Fruit fly (Drosophila melanogaster) whole organism, embryonic: ENCODE results near the gene CG32639.

Experiments
- Bdp1 ChIP-seq: fragments of 200-800 bp; sonication (Bioruptor generic); optimal IDR thresholded peaks from 3 replicates; lab custom pipeline; 2016; ENCODE audit warnings: missing biosample characterization, missing genetic modification characterization
- Blimp-1 ChIP-seq: fragments of 200-800 bp; sonication (Bioruptor generic); optimal IDR thresholded peaks from 3 replicates; lab custom pipeline; 2018; ENCODE audit warnings: missing biosample characterization, missing genetic modification characterization, mild to moderate bottlenecking, moderate library complexity, missing genetic modification reagents
- Bteb2 ChIP-seq: fragments of 200-800 bp; sonication (Bioruptor generic); optimal IDR thresholded peaks from 2 replicates; lab custom pipeline; 2016; ENCODE audit warnings: missing biosample characterization, missing genetic modification characterization
- CG10147 ChIP-seq: fragments of 200-800 bp; sonication (Bioruptor generic); optimal IDR thresholded peaks from 2 replicates; lab custom pipeline; 2019; ENCODE audit warnings: missing biosample characterization, mild to moderate bottlenecking, missing genetic modification characterization, moderate library complexity
- CG11093 ChIP-seq: fragments of 200-800 bp; sonication (Bioruptor generic); IDR thresholded peaks from 3 replicates; pipeline ENCODE4 v1.3.6; 2022; ENCODE audit warnings: missing biosample characterization, missing genetic modification characterization
- CG11696 ChIP-seq: fragments of 200-800 bp; sonication (Bioruptor generic); IDR thresholded peaks from 2 replicates; pipeline ENCODE4 v1.3.6; 2022; ENCODE audit warnings: missing biosample characterization, missing genetic modification characterization
- CG12299 ChIP-seq: fragments of 200-800 bp; sonication (Bioruptor generic); optimal IDR thresholded peaks from 2 replicates; lab custom pipeline; 2018; ENCODE audit warnings: missing biosample characterization, mild to moderate bottlenecking, missing genetic modification characterization
- CG1602 ChIP-seq: fragments of 200-800 bp; sonication (Bioruptor generic); optimal IDR thresholded peaks from 3 replicates; lab custom pipeline; 2016; ENCODE audit warnings: missing biosample characterization, missing genetic modification characterization
- CG1603 ChIP-seq: fragments of 200-800 bp; sonication (Bioruptor generic); optimal IDR thresholded peaks from 2 replicates; lab custom pipeline; 2019; ENCODE audit warnings: missing biosample characterization, mild to moderate bottlenecking, missing genetic modification characterization, moderate library complexity
- CG17328 ChIP-seq: fragments of 200-800 bp; sonication (Bioruptor generic); IDR thresholded peaks from 2 replicates; pipeline ENCODE4 v1.3.6; 2022; ENCODE audit warnings: missing biosample characterization, missing genetic modification characterization
- CG17359 ChIP-seq: fragments of 200-800 bp; sonication (Bioruptor generic); optimal IDR thresholded peaks from 3 replicates; lab custom pipeline; 2018; ENCODE audit warnings: missing biosample characterization, mild to moderate bottlenecking, missing genetic modification characterization, moderate library complexity
- CG2120 ChIP-seq: fragments of 200-800 bp; sonication (Bioruptor generic); optimal IDR thresholded peaks from 3 replicates; lab custom pipeline; 2016; ENCODE audit warnings: missing biosample characterization, missing genetic modification characterization
- CG3838 ChIP-seq: fragments of 200-800 bp; sonication (Bioruptor generic); optimal IDR thresholded peaks from 3 replicates; lab custom pipeline; 2016; ENCODE audit warnings: missing biosample characterization, missing genetic modification characterization
- CG4328 ChIP-seq: fragments of 200-800 bp; sonication (Bioruptor generic); optimal IDR thresholded peaks from 3 replicates; lab custom pipeline; 2017; ENCODE audit warnings: missing biosample characterization, missing genetic modification reagents, missing genetic modification characterization
- CG4360 ChIP-seq: fragments of 200-800 bp; sonication (Bioruptor generic); IDR thresholded peaks from 2 replicates; pipeline ENCODE4 v1.3.6; 2022; ENCODE audit warnings: missing biosample characterization, missing genetic modification characterization
- CG4424 ChIP-seq: fragments of 200-800 bp; sonication (Bioruptor generic); optimal IDR thresholded peaks from 3 replicates; lab custom pipeline; 2016; ENCODE audit warnings: missing biosample characterization, missing genetic modification characterization
- CG4820 ChIP-seq: fragments of 200-800 bp; sonication (Bioruptor generic); optimal IDR thresholded peaks from 3 replicates; lab custom pipeline; 2016; ENCODE audit warnings: missing biosample characterization, missing genetic modification characterization
- CG9727 ChIP-seq: fragments of 200-800 bp; sonication (Bioruptor generic); optimal IDR thresholded peaks from 3 replicates; lab custom pipeline; 2017; ENCODE audit warnings: missing biosample characterization, mild to moderate bottlenecking, missing genetic modification characterization
- Chrac-16 ChIP-seq: fragments of 200-800 bp; sonication (Bioruptor generic); optimal IDR thresholded peaks from 3 replicates; lab custom pipeline; 2016; ENCODE audit warnings: missing biosample characterization, missing genetic modification characterization
- CoRest ChIP-seq: fragments of 200-800 bp; sonication (Bioruptor generic); optimal IDR thresholded peaks from 3 replicates; lab custom pipeline; 2018; ENCODE audit warnings: missing biosample characterization, mild to moderate bottlenecking, missing genetic modification characterization, moderate library complexity
- CrebB ChIP-seq: fragments of 200-800 bp; sonication (Bioruptor generic); optimal IDR thresholded peaks from 3 replicates; lab custom pipeline; 2018; ENCODE audit warnings: missing biosample characterization, mild to moderate bottlenecking, missing genetic modification characterization
- Dip2 ChIP-seq: fragments of 200-800 bp; sonication (Bioruptor generic); IDR thresholded peaks from 2 replicates; pipeline ENCODE4 v1.3.6; 2022; ENCODE audit warnings: missing biosample characterization, missing genetic modification characterization
- Elba2 ChIP-seq: fragments of 200-800 bp; sonication (Bioruptor generic); optimal IDR thresholded peaks from 3 replicates; lab custom pipeline; 2016; ENCODE audit warnings: missing biosample characterization, missing genetic modification characterization
- H15 ChIP-seq: fragments of 200-800 bp; sonication (Bioruptor generic); IDR thresholded peaks from 3 replicates; pipeline ENCODE4 v1.3.6; 2022; ENCODE audit warnings: missing biosample characterization, missing genetic modification characterization
- Lim3 ChIP-seq: fragments of 200-800 bp; sonication (Bioruptor generic); IDR thresholded peaks from 2 replicates; pipeline ENCODE4 v1.3.6; 2022; ENCODE audit warnings: missing biosample characterization, missing genetic modification characterization
- Mes4 ChIP-seq: fragments of 200-800 bp; sonication (Bioruptor generic); optimal IDR thresholded peaks from 2 replicates; lab custom pipeline; 2016; ENCODE audit warnings: missing biosample characterization, missing genetic modification characterization
- PHDP ChIP-seq: fragments of 200-800 bp; sonication (Bioruptor generic); optimal IDR thresholded peaks from 3 replicates; lab custom pipeline; 2018; ENCODE audit warnings: missing biosample characterization, mild to moderate bottlenecking, missing genetic modification characterization, moderate library complexity
- Ravus ChIP-seq: fragments of 200-800 bp; sonication (Bioruptor generic); IDR thresholded peaks from 2 replicates; pipeline ENCODE4 v1.3.6; 2022; ENCODE audit warnings: missing biosample characterization, missing genetic modification characterization
- Rfx ChIP-seq: fragments of 200-800 bp; sonication (Bioruptor generic); IDR thresholded peaks from 2 replicates; pipeline ENCODE4 v1.3.6; 2022; ENCODE audit warnings: missing biosample characterization, missing genetic modification characterization
- Sry-δ ChIP-seq: fragments of 200-800 bp; sonication (Bioruptor generic); optimal IDR thresholded peaks from 2 replicates; lab custom pipeline; 2016; ENCODE audit warnings: missing biosample characterization, missing genetic modification characterization
- amos ChIP-seq: fragments of 200-800 bp; sonication (Bioruptor generic); IDR thresholded peaks from 2 replicates; pipeline ENCODE4 v1.3.6; 2022; ENCODE audit warnings: missing biosample characterization, missing genetic modification characterization; ENCODE audit not compliant: partially characterized antibody
- croc ChIP-seq: fragments of 200-800 bp; sonication (Bioruptor generic); conservative IDR thresholded peaks from 3 replicates; pipeline ENCODE4 v1.3.6; 2022; ENCODE audit warnings: missing biosample characterization, missing genetic modification characterization
- da ChIP-seq: fragments of 200-800 bp; sonication (Bioruptor generic); optimal IDR thresholded peaks from 2 replicates; lab custom pipeline; 2016; ENCODE audit warnings: missing biosample characterization, missing genetic modification characterization
- gcm2 ChIP-seq: fragments of 200-800 bp; sonication (Bioruptor generic); optimal IDR thresholded peaks from 2 replicates; lab custom pipeline; 2016; ENCODE audit warnings: missing biosample characterization, missing genetic modification characterization
- h ChIP-seq: fragments of >200 bp; optimal IDR thresholded peaks from 2 replicates; lab custom pipeline; 2017
- hb ChIP-seq: fragments of 200-800 bp; sonication (Bioruptor generic); IDR thresholded peaks from 3 replicates; pipeline ENCODE4 v1.3.6; 2022; ENCODE audit warnings: missing biosample characterization, missing genetic modification characterization; ENCODE audit not compliant: partially characterized antibody
- hkb ChIP-seq, 2 experiments: fragments of 200-800 bp in 1 of 2; fragments of >200 bp in 1 of 2; sonication (Bioruptor generic) in 1 of 2; IDR thresholded peaks in 1 of 2; optimal IDR thresholded peaks in 1 of 2; 2 replicates each; pipeline versions ENCODE4 v1.3.6 to Lab custom; 2017 to 2022; ENCODE audit warnings: missing biosample characterization in 1 of 2, missing genetic modification characterization in 1 of 2
- hth ChIP-seq: fragments of >200 bp; optimal IDR thresholded peaks from 2 replicates; lab custom pipeline; 2017; ENCODE audit warnings: inconsistent platforms
- ind ChIP-seq: fragments of 200-800 bp; sonication (Bioruptor generic); optimal IDR thresholded peaks from 3 replicates; lab custom pipeline; 2016; ENCODE audit warnings: missing biosample characterization, missing genetic modification characterization
- jigr1 ChIP-seq: fragments of 200-800 bp; sonication (Bioruptor generic); IDR thresholded peaks from 3 replicates; pipeline ENCODE4 v1.3.6; 2022; ENCODE audit warnings: missing biosample characterization, missing genetic modification characterization
- jumu ChIP-seq: fragments of 200-800 bp; sonication (Bioruptor generic); optimal IDR thresholded peaks from 3 replicates; lab custom pipeline; 2016; ENCODE audit warnings: missing biosample characterization, missing genetic modification characterization
- luna ChIP-seq: fragments of 200-800 bp; sonication (Bioruptor generic); optimal IDR thresholded peaks from 2 replicates; lab custom pipeline; 2016; ENCODE audit warnings: missing biosample characterization, missing genetic modification characterization
- mld ChIP-seq: fragments of 200-800 bp; sonication (Bioruptor generic); IDR thresholded peaks from 3 replicates; pipeline ENCODE4 v1.3.6; 2022; ENCODE audit warnings: missing biosample characterization, missing genetic modification characterization; ENCODE audit not compliant: partially characterized antibody
- nau ChIP-seq: fragments of 200-800 bp; sonication (Bioruptor generic); optimal IDR thresholded peaks from 3 replicates; lab custom pipeline; 2017; ENCODE audit warnings: missing biosample characterization, mild to moderate bottlenecking, missing genetic modification characterization, missing genetic modification reagents
- pho ChIP-seq: fragments of 200-800 bp; sonication (Bioruptor generic); optimal IDR thresholded peaks from 2 replicates; lab custom pipeline; 2016; ENCODE audit warnings: missing biosample characterization, missing genetic modification characterization
- pnt ChIP-seq: fragments of 200-800 bp; sonication (Bioruptor generic); optimal IDR thresholded peaks from 3 replicates; lab custom pipeline; 2016; ENCODE audit warnings: missing biosample characterization, missing genetic modification characterization
- rib ChIP-seq: fragments of 200-800 bp; sonication (Bioruptor generic); IDR thresholded peaks from 2 replicates; pipeline ENCODE4 v1.3.6; 2022; ENCODE audit warnings: missing biosample characterization, missing genetic modification characterization
- sc ChIP-seq, 3 experiments: fragments of >200 bp in 2 of 3; fragments of 200-800 bp in 1 of 3; sonication (Bioruptor generic) in 1 of 3; optimal IDR thresholded peaks; 2 replicates in 2 of 3; 3 replicates in 1 of 3; lab custom pipeline; 2017; ENCODE audit warnings: mild to moderate bottlenecking in 1 of 3, missing biosample characterization in 1 of 3, missing genetic modification characterization in 1 of 3, missing genetic modification reagents in 1 of 3
- schlank ChIP-seq: fragments of 200-800 bp; sonication (Bioruptor generic); optimal IDR thresholded peaks from 2 replicates; lab custom pipeline; 2018; ENCODE audit warnings: missing biosample characterization, mild to moderate bottlenecking, missing genetic modification characterization
- ssp ChIP-seq: fragments of 200-800 bp; sonication (Bioruptor generic); IDR thresholded peaks from 2 replicates; pipeline ENCODE4 v1.3.6; 2022; ENCODE audit warnings: missing biosample characterization, missing genetic modification characterization
- sug ChIP-seq: fragments of 200-800 bp; optimal IDR thresholded peaks from 2 replicates; lab custom pipeline; 2019; ENCODE audit warnings: missing biosample characterization, mild to moderate bottlenecking, missing genetic modification characterization, moderate library complexity
- wdn ChIP-seq: fragments of 200-800 bp; sonication (Bioruptor generic); IDR thresholded peaks from 2 replicates; pipeline ENCODE4 v1.3.6; 2022; ENCODE audit warnings: missing biosample characterization, missing genetic modification characterization

CG32639 gene

dm6 chrX:13256967-13257366 lies 20.6 kb upstream of the CG32639 start (continued):
- TF ChIP-seq pho (GFP tag; lab: Kevin White, UChicago) (no peak), rib (GFP tag; lab: Robert Waterston, UW) (0 out of 2 replicates have a peak, but pooled peaks have one; percentile 22), wdn (GFP tag; lab: Robert Waterston, UW) (no peak), amos (no peak; the same call in 1 of the 2 replicates), CG4820 (no peak), PHDP (tag; lab: Kevin White, UChicago) (no peak), sug (peak; percentile 33), Bdp1 (GFP tag; lab: Kevin White, UChicago) (no peak), CrebB (tag; lab: Kevin White, UChicago) (no peak), hkb (optimal IDR thresholded peaks at IDR 0.05; lab: Kevin White, UChicago) (no peak), hkb (GFP tag; IDR thresholded peaks at IDR 0.05; lab: Robert Waterston, UW) (0 out of 2 replicates have a peak, but pooled peaks have one; percentile 11), schlank (tag; lab: Kevin White, UChicago) (no peak), Chrac-16 (no peak), mld (no peak), CoRest (tag; lab: Kevin White, UChicago) (no peak), Dip2 (GFP tag; lab: Robert Waterston, UW) (no peak), h (no peak), Sry-δ (GFP tag; lab: Kevin White, UChicago) (no peak), CG9727 (GFP tag; lab: Kevin White, UChicago) (no peak), ind (GFP tag; lab: Kevin White, UChicago) (no peak), luna (no peak), Blimp-1 (GFP tag; lab: Kevin White, UChicago) (peak; percentile 27), CG2120 (GFP tag; lab: Kevin White, UChicago) (peak; percentile 10), Bteb2 (no peak), hth (lab: Kevin White, UChicago) (no peak), CG4360 (no peak), H15 (GFP tag; lab: Robert Waterston, UW) (no peak), CG11696 (GFP tag; lab: Robert Waterston, UW) (no peak), ssp (GFP tag; lab: Robert Waterston, UW) (no peak), sc (optimal IDR thresholded peaks at IDR 0.05; lab: Kevin White, UChicago) (no peak), sc (GFP tag; optimal IDR thresholded peaks at IDR 0.05; lab: Kevin White, UChicago) (no peak), nau (GFP tag; lab: Kevin White, UChicago) (no peak), Lim3 (GFP tag; lab: Robert Waterston, UW) (no peak), pnt (no peak), CG11093 (GFP tag; lab: Robert Waterston, UW) (no peak), CG4424 (GFP tag; lab: Kevin White, UChicago) (no peak), gcm2 (no peak), Rfx (GFP tag; lab: Robert Waterston, UW) (peak; percentile 41; the same call in 1 of the 2 replicates), CG3838 (GFP tag; lab: Kevin White, UChicago) (no peak), CG17328 (GFP tag; lab: Robert Waterston, UW) (no peak), Ravus (GFP tag; lab: Robert Waterston, UW) (no peak), CG4328 (GFP tag; lab: Kevin White, UChicago) (no peak), jigr1 (no peak), CG12299 (tag; lab: Kevin White, UChicago) (no peak), CG17359 (tag; lab: Kevin White, UChicago) (peak; percentile 26), hb (no peak), croc (no peak), Elba2 (GFP tag; lab: Kevin White, UChicago) (no peak), Mes4 (GFP tag; lab: Kevin White, UChicago) (no peak), CG1602 (GFP tag; lab: Kevin White, UChicago) (no peak), da (GFP tag; lab: Kevin White, UChicago) (no peak), CG1603 (tag; lab: Kevin White, UChicago) (peak; percentile 38), jumu (no peak), CG10147 (no peak)
